Worm (Caenorhabditis elegans) whole organism, L4 larva: ENCODE measurements around the gene F08F8.6.

Experiments
- T20F7.1 ChIP-seq: fragments of 200-800 bp; sonication (Bioruptor generic); optimal IDR thresholded peaks from 2 replicates; lab custom pipeline; 2018; ENCODE audit warnings: mild to moderate bottlenecking, missing genetic modification characterization, missing compliant biosample characterization
- ces-1 ChIP-seq: fragments of 150-350 bp; sonication (generic microtip); optimal IDR thresholded peaks from 4 replicates; lab custom pipeline; 2014; ENCODE audit warnings: missing biosample characterization, missing genetic modification reagents, missing genetic modification characterization
- hif-1 ChIP-seq, 2 experiments: sonication (generic microtip); optimal IDR thresholded peaks; 2 replicates each; lab custom pipeline; 2016 to 2017; ENCODE audit warnings: missing compliant biosample characterization in 2 of 2, missing genetic modification characterization in 2 of 2, missing genetic modification reagents in 2 of 2, missing genotype in 2 of 2, mild to moderate bottlenecking in 1 of 2
- madf-9 ChIP-seq: fragments of 200-800 bp; sonication (Bioruptor generic); conservative IDR thresholded peaks from 2 replicates; pipeline ENCODE4 v1.3.6; 2022; ENCODE audit warnings: missing genetic modification reagents, missing genetic modification characterization, missing compliant biosample characterization
- snpc-4 ChIP-seq: fragments of 150-350 bp; optimal IDR thresholded peaks from 2 replicates; lab custom pipeline; 2014; ENCODE audit warnings: missing biosample characterization, missing genetic modification characterization
- unc-62 ChIP-seq, 3 experiments: fragments of 150-350 bp in 1 of 3; sonication (generic microtip); optimal IDR thresholded peaks in 2 of 3; peaks in 1 of 3; 1 replicate in 1 of 3; 2 replicates in 2 of 3; lab custom pipeline; 2014 to 2017; ENCODE audit warnings: missing biosample characterization in 3 of 3, missing genetic modification characterization in 3 of 3, missing genetic modification reagents in 3 of 3, missing genotype in 1 of 3

DNA sequence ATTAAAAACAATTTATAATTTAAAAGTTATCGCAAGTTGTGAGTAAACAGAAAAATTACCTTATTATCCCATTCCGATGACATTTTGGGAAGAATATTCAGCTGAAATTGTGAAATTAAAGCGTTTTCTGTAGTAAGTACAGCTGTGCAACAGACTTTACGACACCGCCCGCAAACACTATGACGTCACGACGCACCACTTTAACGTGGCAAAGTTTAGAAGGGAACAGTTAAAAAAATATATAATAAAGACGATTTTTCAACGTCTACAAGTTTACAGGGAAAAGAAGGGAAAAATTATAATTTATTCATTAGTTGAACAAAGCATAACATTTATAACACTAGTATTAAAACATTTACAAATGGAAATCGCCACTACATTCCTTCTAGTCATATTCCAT lies 10.4 kb downstream of the F08F8.6 start, which contains the start of gene F08F8.9:
- TF ChIP-seq unc-62 (GFP tag; optimal IDR thresholded peaks at IDR 0.05 in 1 of 2; lab: Kevin White, UChicago) = no peak
- no peak for TF ChIP-seq unc-62 (tag; optimal IDR thresholded peaks at IDR 0.05; lab: Kevin White, UChicago)
- TF ChIP-seq ces-1 (GFP tag; lab: Kevin White, UChicago) = no peak
- no peak for TF ChIP-seq madf-9 (GFP tag; lab: Robert Waterston, UW)
- TF ChIP-seq hif-1 (tag; optimal IDR thresholded peaks at IDR 0.05; lab: Kevin White, UChicago) = no peak
- no peak for TF ChIP-seq T20F7.1
- TF ChIP-seq snpc-4 (tag; lab: Kevin White, UChicago) = no peak
